Worm (Caenorhabditis elegans) whole organism, L4 larva: Measurements from ENCODE around the gene R53.4.
A peak's percentile ranks its signal among the peaks of the same experiment; 100 is the strongest.

Experiments used
- R02D3.7 ChIP-seq: fragments of 150-350 bp; sonication (generic microtip); optimal IDR thresholded peaks from 3 replicates; lab custom pipeline; 2014; ENCODE audit warnings: missing biosample characterization, missing genetic modification characterization
- T20F7.1 ChIP-seq: fragments of 200-800 bp; sonication (Bioruptor generic); optimal IDR thresholded peaks from 2 replicates; lab custom pipeline; 2018; ENCODE audit warnings: mild to moderate bottlenecking, missing genetic modification characterization, missing compliant biosample characterization
- T26A8.4 ChIP-seq: fragments of 200-800 bp; sonication (Bioruptor generic); IDR thresholded peaks from 2 replicates; pipeline ENCODE4 v1.3.6; 2022; ENCODE audit warnings: missing genetic modification characterization, missing compliant biosample characterization
- Y5F2A.4 ChIP-seq: fragments of 200-800 bp; sonication (Bioruptor generic); optimal IDR thresholded peaks from 2 replicates; lab custom pipeline; 2018; ENCODE audit warnings: mild to moderate bottlenecking, missing genetic modification characterization, missing compliant biosample characterization
- Y75B8A.6 ChIP-seq: fragments of 200-800 bp; sonication (Bioruptor generic); IDR thresholded peaks from 2 replicates; pipeline ENCODE4 v1.3.6; 2022; ENCODE audit warnings: missing genetic modification reagents, missing genetic modification characterization, missing compliant biosample characterization
- ZK337.2 ChIP-seq: fragments of 200-800 bp; sonication (Bioruptor generic); IDR thresholded peaks from 2 replicates; pipeline ENCODE4 v1.3.6; 2022; ENCODE audit warnings: missing genetic modification reagents, missing genetic modification characterization, missing compliant biosample characterization
- ZK546.5 ChIP-seq, 2 experiments: sonication (generic microtip); optimal IDR thresholded peaks; 2 replicates each; lab custom pipeline; 2017; ENCODE audit warnings: missing biosample characterization in 2 of 2, missing genetic modification characterization in 2 of 2
- aha-1 ChIP-seq: fragments of 150-350 bp; peaks from one replicate; lab custom pipeline; 2014; ENCODE audit warnings: missing biosample characterization, missing genetic modification characterization
- ama-1 ChIP-seq: fragments of 150-350 bp; optimal IDR thresholded peaks from 2 replicates; lab custom pipeline; 2014; ENCODE audit warnings: inconsistent platforms, mixed read lengths
- arid-1 ChIP-seq: fragments of 200-800 bp; sonication (Bioruptor generic); conservative IDR thresholded peaks from 2 replicates; pipeline ENCODE4 v1.3.6; 2022; ENCODE audit warnings: missing genetic modification reagents, missing genetic modification characterization, missing compliant biosample characterization
- ceh-32 ChIP-seq: sonication (generic microtip); optimal IDR thresholded peaks from 2 replicates; lab custom pipeline; 2016; ENCODE audit warnings: mild to moderate bottlenecking, missing genetic modification characterization, missing compliant biosample characterization; ENCODE audit not compliant: poor library complexity
- ces-1 ChIP-seq: fragments of 150-350 bp; sonication (generic microtip); optimal IDR thresholded peaks from 4 replicates; lab custom pipeline; 2014; ENCODE audit warnings: missing biosample characterization, missing genetic modification reagents, missing genetic modification characterization
- cey-2 ChIP-seq: sonication (generic microtip); optimal IDR thresholded peaks from 3 replicates; lab custom pipeline; 2017; ENCODE audit warnings: missing genetic modification characterization, mild to moderate bottlenecking, missing compliant biosample characterization, antibody characterized with exemption, borderline replicate concordance; ENCODE audit not compliant: insufficient read depth
- ctbp-1 ChIP-seq: fragments of 200-800 bp; sonication (Bioruptor generic); IDR thresholded peaks from 2 replicates; pipeline ENCODE4 v1.3.6; 2022; ENCODE audit warnings: missing genetic modification reagents, missing genetic modification characterization, missing compliant biosample characterization
- daf-16 ChIP-seq, 3 experiments: sonication (generic microtip); optimal IDR thresholded peaks; 2 replicates each; lab custom pipeline; 2016 to 2017; ENCODE audit warnings: missing genetic modification characterization in 3 of 3, missing genetic modification reagents in 3 of 3, mild to moderate bottlenecking in 2 of 3, missing compliant biosample characterization in 2 of 3, missing biosample characterization in 1 of 3, moderate library complexity in 1 of 3
- dmd-6 ChIP-seq: fragments of 200-800 bp; sonication (Bioruptor generic); IDR thresholded peaks from 2 replicates; pipeline ENCODE4 v1.3.6; 2022; ENCODE audit warnings: missing genetic modification reagents, missing genetic modification characterization, missing compliant biosample characterization
- dmd-8 ChIP-seq: fragments of 200-800 bp; sonication (Bioruptor generic); IDR thresholded peaks from 2 replicates; pipeline ENCODE4 v1.3.6; 2022; ENCODE audit warnings: missing genetic modification characterization, missing compliant biosample characterization
- duxl-1 ChIP-seq: sonication (generic microtip); optimal IDR thresholded peaks from 2 replicates; lab custom pipeline; 2016; ENCODE audit warnings: mild to moderate bottlenecking, missing genetic modification characterization, moderate library complexity, missing compliant biosample characterization; ENCODE audit not compliant: poor library complexity
- dve-1 ChIP-seq: sonication (generic microtip); optimal IDR thresholded peaks from 2 replicates; lab custom pipeline; 2017; ENCODE audit warnings: antibody characterized with exemption, mild to moderate bottlenecking, missing genetic modification characterization, missing compliant biosample characterization; ENCODE audit not compliant: insufficient read depth
- egl-27 ChIP-seq: sonication (generic microtip); optimal IDR thresholded peaks from 3 replicates; lab custom pipeline; 2017; ENCODE audit warnings: missing biosample characterization, missing genetic modification reagents, missing genetic modification characterization
- fkh-10 ChIP-seq: fragments of 150-350 bp; optimal IDR thresholded peaks from 2 replicates; lab custom pipeline; 2014; ENCODE audit warnings: missing biosample characterization, missing genetic modification reagents, missing genetic modification characterization
- gei-8 ChIP-seq: fragments of 200-800 bp; sonication (Bioruptor generic); optimal IDR thresholded peaks from 2 replicates; lab custom pipeline; 2018; ENCODE audit warnings: mild to moderate bottlenecking, missing genetic modification characterization, missing compliant biosample characterization
- jun-1 ChIP-seq: fragments of 150-350 bp; optimal IDR thresholded peaks from 2 replicates; lab custom pipeline; 2014; ENCODE audit warnings: missing biosample characterization, missing genetic modification reagents, missing genetic modification characterization
- lin-1 ChIP-seq: fragments of 200-800 bp; sonication (Bioruptor generic); IDR thresholded peaks from 2 replicates; pipeline ENCODE4 v1.3.6; 2022; ENCODE audit warnings: missing genetic modification reagents, missing genetic modification characterization, missing compliant biosample characterization
- lir-3 ChIP-seq: sonication (generic microtip); optimal IDR thresholded peaks from 2 replicates; lab custom pipeline; 2016; ENCODE audit warnings: mild to moderate bottlenecking, missing genetic modification characterization, missing compliant biosample characterization
- lsy-2 ChIP-seq, 2 experiments: fragments of 150-350 bp in 1 of 2; sonication (generic microtip) in 1 of 2; optimal IDR thresholded peaks; 2 replicates each; lab custom pipeline; 2014 to 2017; ENCODE audit warnings: missing biosample characterization in 2 of 2, missing genetic modification characterization in 2 of 2
- madf-9 ChIP-seq: fragments of 200-800 bp; sonication (Bioruptor generic); conservative IDR thresholded peaks from 2 replicates; pipeline ENCODE4 v1.3.6; 2022; ENCODE audit warnings: missing genetic modification reagents, missing genetic modification characterization, missing compliant biosample characterization
- mes-2 ChIP-seq: sonication (generic microtip); optimal IDR thresholded peaks from 2 replicates; lab custom pipeline; 2016; ENCODE audit warnings: missing genotype, mild to moderate bottlenecking, missing genetic modification characterization, missing compliant biosample characterization; ENCODE audit not compliant: poor library complexity, severe bottlenecking
- nhr-102 ChIP-seq: sonication (generic microtip); optimal IDR thresholded peaks from 2 replicates; lab custom pipeline; 2016; ENCODE audit warnings: mild to moderate bottlenecking, missing genetic modification characterization, moderate library complexity, missing compliant biosample characterization
- nhr-25 ChIP-seq: sonication (generic microtip); optimal IDR thresholded peaks from 2 replicates; lab custom pipeline; 2017; ENCODE audit warnings: missing genetic modification characterization, mild to moderate bottlenecking, missing compliant biosample characterization, antibody characterized with exemption, moderate library complexity, borderline replicate concordance; ENCODE audit not compliant: insufficient read depth
- nhr-28 ChIP-seq: fragments of 150-350 bp; optimal IDR thresholded peaks from 2 replicates; lab custom pipeline; 2014; ENCODE audit warnings: missing biosample characterization, missing genetic modification characterization
- nhr-41 ChIP-seq: fragments of 200-800 bp; sonication (Bioruptor generic); IDR thresholded peaks from 2 replicates; pipeline ENCODE4 v1.3.6; 2022; ENCODE audit warnings: missing genetic modification reagents, missing genetic modification characterization, missing compliant biosample characterization
- nhr-76 ChIP-seq: fragments of 150-350 bp; optimal IDR thresholded peaks from 2 replicates; lab custom pipeline; 2014; ENCODE audit warnings: missing biosample characterization, missing genetic modification characterization
- nhr-77 ChIP-seq: fragments of 150-350 bp; optimal IDR thresholded peaks from 2 replicates; lab custom pipeline; 2014; ENCODE audit warnings: missing biosample characterization, missing genetic modification characterization
- pha-4 ChIP-seq, 2 experiments: fragments of 150-350 bp in 1 of 2; fragments of 200-800 bp in 1 of 2; sonication (Bioruptor generic) in 1 of 2; IDR thresholded peaks in 1 of 2; optimal IDR thresholded peaks in 1 of 2; 2 replicates each; pipeline versions ENCODE4 v1.3.6 to Lab custom; 2014 to 2022; ENCODE audit warnings: missing genetic modification characterization in 2 of 2, missing genetic modification reagents in 2 of 2, missing biosample characterization in 1 of 2, missing compliant biosample characterization in 1 of 2
- php-3 ChIP-seq: fragments of 200-800 bp; sonication (Bioruptor generic); IDR thresholded peaks from 2 replicates; pipeline ENCODE4 v1.3.6; 2022; ENCODE audit warnings: missing genetic modification reagents, missing genetic modification characterization, missing compliant biosample characterization
- pqm-1 ChIP-seq: sonication (generic microtip); optimal IDR thresholded peaks from 2 replicates; lab custom pipeline; 2017; ENCODE audit warnings: missing biosample characterization, missing genetic modification characterization
- rbr-2 ChIP-seq: sonication (generic microtip); optimal IDR thresholded peaks from 2 replicates; lab custom pipeline; 2016; ENCODE audit warnings: missing genotype, missing genetic modification characterization, missing compliant biosample characterization
- snpc-4 ChIP-seq: fragments of 150-350 bp; optimal IDR thresholded peaks from 2 replicates; lab custom pipeline; 2014; ENCODE audit warnings: missing biosample characterization, missing genetic modification characterization
- unc-130 ChIP-seq: sonication (generic microtip); optimal IDR thresholded peaks from 2 replicates; lab custom pipeline; 2016; ENCODE audit warnings: missing genetic modification reagents, missing genetic modification characterization, missing compliant biosample characterization
- zfp-2 ChIP-seq: sonication (generic microtip); optimal IDR thresholded peaks from 2 replicates; lab custom pipeline; 2016; ENCODE audit warnings: mild to moderate bottlenecking, missing genetic modification characterization, missing compliant biosample characterization
- zip-11 ChIP-seq: fragments of 200-800 bp; sonication (Bioruptor generic); IDR thresholded peaks from 2 replicates; pipeline ENCODE4 v1.3.6; 2022; ENCODE audit warnings: missing genetic modification characterization, missing compliant biosample characterization
- zip-2 ChIP-seq: fragments of 150-350 bp; optimal IDR thresholded peaks from 2 replicates; lab custom pipeline; 2014; ENCODE audit warnings: missing biosample characterization, missing genetic modification characterization

The R53.4 gene

ce11 chrII:9937611-9938010 lies 30.2 kb downstream of the R53.4 start (continued):
- TF ChIP-seq lin-1 (GFP tag; lab: Robert Waterston, UW) (no peak), madf-9 (no peak), zip-2 (tag; lab: Kevin White, UChicago) (peak; percentile 8), fkh-10 (no peak), ZK546.5 (tag; optimal IDR thresholded peaks at IDR 0.05; lab: Kevin White, UChicago) (no peak), ZK337.2 (GFP tag; lab: Robert Waterston, UW) (no peak), egl-27 (tag; lab: Kevin White, UChicago) (no peak), dmd-8 (GFP tag; lab: Robert Waterston, UW) (no peak), cey-2 (tag; lab: Kevin White, UChicago) (peak; percentile 91), ceh-32 (tag; lab: Kevin White, UChicago) (no peak), snpc-4 (tag; lab: Kevin White, UChicago) (no peak), zfp-2 (tag; lab: Kevin White, UChicago) (no peak), arid-1 (GFP tag; lab: Robert Waterston, UW) (0 out of 2 replicates have a peak, but pooled peaks have one; percentile 24), pqm-1 (tag; lab: Kevin White, UChicago) (peak; percentile 26), pha-4 (GFP tag; IDR thresholded peaks at IDR 0.05; lab: Robert Waterston, UW) (no peak), pha-4 (tag; optimal IDR thresholded peaks at IDR 0.05; lab: Kevin White, UChicago) (peak; percentile 33), duxl-1 (tag; lab: Kevin White, UChicago) (no peak), mes-2 (tag; lab: Kevin White, UChicago) (peak; percentile 48), unc-130 (peak; percentile 13), lir-3 (no peak), gei-8 (GFP tag; lab: Kevin White, UChicago) (no peak), zip-11 (GFP tag; lab: Robert Waterston, UW) (no peak), T26A8.4 (GFP tag; lab: Robert Waterston, UW) (peak; percentile 30; the same call in 1 of the 2 replicates), dmd-6 (GFP tag; lab: Robert Waterston, UW) (peak; percentile 93), ama-1 (lab: Kevin White, UChicago) (peak; percentile 90), php-3 (GFP tag; lab: Robert Waterston, UW) (peak; percentile 46; the same call in 1 of the 2 replicates), R02D3.7 (no peak), daf-16 (GFP tag; optimal IDR thresholded peaks at IDR 0.05; lab: Kevin White, UChicago) (peak in 1 of 2 experiments; percentile 19), daf-16 (tag; optimal IDR thresholded peaks at IDR 0.05; lab: Kevin White, UChicago) (peak; percentile 85), nhr-102 (tag; lab: Kevin White, UChicago) (peak; percentile 73), nhr-28 (tag; lab: Kevin White, UChicago) (peak; percentile 90), rbr-2 (tag; lab: Kevin White, UChicago) (no peak), Y5F2A.4 (no peak), nhr-25 (tag; lab: Kevin White, UChicago) (peak; percentile 7), jun-1 (tag; lab: Kevin White, UChicago) (no peak), T20F7.1 (peak; percentile 76), nhr-41 (no peak), lsy-2 (tag; optimal IDR thresholded peaks at IDR 0.05; lab: Kevin White, UChicago) (peak; percentile 7 to 88)

ce11 chrII:9936859-9937258 lies 31.0 kb downstream of the R53.4 start, which contains the start of gene C05C10.3:
TSS of gene C05C10.3 (minus strand) at chrII:9936893.
- TF ChIP-seq ctbp-1 (GFP tag; lab: Robert Waterston, UW) (no peak), ces-1 (GFP tag; lab: Kevin White, UChicago) (no peak), nhr-77 (tag; lab: Kevin White, UChicago) (peak; percentile 35), dve-1 (peak; percentile 24), pqm-1 (tag; lab: Kevin White, UChicago) (peak; percentile 7), daf-16 (GFP tag; optimal IDR thresholded peaks at IDR 0.05; lab: Kevin White, UChicago) (no peak), daf-16 (tag; optimal IDR thresholded peaks at IDR 0.05; lab: Kevin White, UChicago) (peak; percentile 82), rbr-2 (tag; lab: Kevin White, UChicago) (no peak), nhr-28 (tag; lab: Kevin White, UChicago) (peak; percentile 2), Y75B8A.6 (GFP tag; lab: Robert Waterston, UW) (no peak), aha-1 (tag; lab: Kevin White, UChicago) (no peak), nhr-76 (tag; lab: Kevin White, UChicago) (no peak)
- TF ChIP-seq, all 104 proteins: peak for 5
